Fruit fly (Drosophila melanogaster) ovary, adult (tissue): Measurements from ENCODE around the gene NijA.
A peak's percentile ranks its signal among the peaks of the same experiment; 100 is the strongest.

Experiments used
- CG17801 ChIP-seq: fragments of 200-800 bp; optimal IDR thresholded peaks from 2 replicates; lab custom pipeline; 2019; ENCODE audit warnings: missing biosample characterization, mild to moderate bottlenecking, missing genetic modification characterization, moderate library complexity; ENCODE audit not compliant: partially characterized antibody

The NijA gene

dm6 chr3L:10692459-10693217, 4.0 kb downstream of the NijA start, which contains the start of gene CG33493:
Gene CG33493 (minus strand): TSS chr3L:10693167.
- no peak for TF ChIP-seq CG17801 (GFP tag; lab: Kevin White, UChicago)

dm6 chr3L:10690904-10691408, 5.7 kb downstream of the NijA start, which contains the start of gene CG11811:
Gene CG11811 (plus strand): TSS chr3L:10691024.
- TF ChIP-seq CG17801 (GFP tag; lab: Kevin White, UChicago) = peak; percentile 60

- no peak for TF ChIP-seq CG17801 (GFP tag; lab: Kevin White, UChicago)
Observed at dm6 chr3L:10686625-10687024, 10.1 kb downstream of the NijA start.

dm6 chr3L:10684492-10684891, 12.2 kb downstream of the NijA start:
- TF ChIP-seq CG17801 (GFP tag; lab: Kevin White, UChicago) = no peak

- TF ChIP-seq CG17801 (GFP tag; lab: Kevin White, UChicago) = peak; percentile 55
Observed at dm6 chr3L:10683899-10684340, 12.8 kb downstream of the NijA start.

dm6 chr3L:10682725-10683367, 13.8 kb downstream of the NijA start:
- peak; percentile 97 for TF ChIP-seq CG17801 (GFP tag; lab: Kevin White, UChicago)

dm6 chr3L:10681814-10682213, 14.9 kb downstream of the NijA start:
- TF ChIP-seq CG17801 (GFP tag; lab: Kevin White, UChicago) = no peak

dm6 chr3L:10680728-10681306, 15.9 kb downstream of the NijA start:
- no peak for TF ChIP-seq CG17801 (GFP tag; lab: Kevin White, UChicago)

dm6 chr3L:10680177-10680576, 16.5 kb downstream of the NijA start:
- TF ChIP-seq CG17801 (GFP tag; lab: Kevin White, UChicago) = no peak

dm6 chr3L:10679711-10680154, 16.9 kb downstream of the NijA start:
- TF ChIP-seq CG17801 (GFP tag; lab: Kevin White, UChicago) = peak; percentile 43

- peak; percentile 84 for TF ChIP-seq CG17801 (GFP tag; lab: Kevin White, UChicago)
Observed at dm6 chr3L:10678545-10679067, 18.1 kb downstream of the NijA start.

dm6 chr3L:10677816-10678215, 18.9 kb downstream of the NijA start:
- TF ChIP-seq CG17801 (GFP tag; lab: Kevin White, UChicago) = peak; percentile 58

- peak; percentile 95 for TF ChIP-seq CG17801 (GFP tag; lab: Kevin White, UChicago)
Observed at dm6 chr3L:10675635-10676393, 20.9 kb downstream of the NijA start.

dm6 chr3L:10674940-10675339, 21.7 kb downstream of the NijA start:
- TF ChIP-seq CG17801 (GFP tag; lab: Kevin White, UChicago) = no peak
